Fruit fly (Drosophila melanogaster) whole organism, embryonic: Measurements from ENCODE around the gene Ets97D.

Experiments
- Atf-2 ChIP-seq: fragments of 200-800 bp; sonication (Bioruptor generic); optimal IDR thresholded peaks from 2 replicates; lab custom pipeline; 2016; ENCODE audit warnings: missing biosample characterization, missing genetic modification characterization
- Awh ChIP-seq: fragments of 200-800 bp; sonication (Bioruptor generic); IDR thresholded peaks from 2 replicates; pipeline ENCODE4, ENCODE4 v1.3.6; 2022; ENCODE audit warnings: missing biosample characterization, missing genetic modification characterization
- C15 ChIP-seq: fragments of 200-800 bp; sonication (Bioruptor generic); IDR thresholded peaks from 3 replicates; pipeline ENCODE4 v1.3.6; 2022; ENCODE audit warnings: missing biosample characterization, missing genetic modification characterization
- CG1024 ChIP-seq: fragments of 200-800 bp; sonication (Bioruptor generic); IDR thresholded peaks from 2 replicates; pipeline ENCODE4 v1.3.6; 2022; ENCODE audit warnings: missing biosample characterization, missing genetic modification characterization
- CG10321 ChIP-seq: fragments of 200-800 bp; sonication (Bioruptor generic); IDR thresholded peaks from 2 replicates; pipeline ENCODE4 v1.3.6; 2022; ENCODE audit warnings: missing biosample characterization, missing genetic modification characterization
- CG10959 ChIP-seq: fragments of 200-800 bp; sonication (Bioruptor generic); IDR thresholded peaks from 2 replicates; pipeline ENCODE4 v1.3.6; 2022; ENCODE audit warnings: missing biosample characterization, missing genetic modification characterization
- CG13775 ChIP-seq: fragments of 200-800 bp; sonication (Bioruptor generic); optimal IDR thresholded peaks from 3 replicates; lab custom pipeline; 2017; ENCODE audit warnings: missing biosample characterization, mild to moderate bottlenecking, missing genetic modification characterization
- CG14965 ChIP-seq: fragments of 200-800 bp; sonication (Bioruptor generic); optimal IDR thresholded peaks from 2 replicates; lab custom pipeline; 2016; ENCODE audit warnings: missing biosample characterization, missing genetic modification characterization, borderline replicate concordance
- CG15479 ChIP-seq: fragments of 200-800 bp; sonication (Bioruptor generic); optimal IDR thresholded peaks from 3 replicates; lab custom pipeline; 2019; ENCODE audit warnings: missing biosample characterization, mild to moderate bottlenecking, missing genetic modification characterization, moderate library complexity
- CG15696 ChIP-seq: fragments of 200-800 bp; sonication (Bioruptor generic); optimal IDR thresholded peaks from 2 replicates; lab custom pipeline; 2019; ENCODE audit warnings: missing biosample characterization, mild to moderate bottlenecking, missing genetic modification characterization, moderate library complexity
- CG17385 ChIP-seq: fragments of 200-800 bp; sonication (Bioruptor generic); optimal IDR thresholded peaks from 3 replicates; lab custom pipeline; 2018; ENCODE audit warnings: missing biosample characterization, mild to moderate bottlenecking, missing genetic modification characterization
- CG18262 ChIP-seq: fragments of 200-800 bp; optimal IDR thresholded peaks from 3 replicates; lab custom pipeline; 2019; ENCODE audit warnings: missing biosample characterization, mild to moderate bottlenecking, missing genetic modification characterization, moderate library complexity
- CG18619 ChIP-seq: fragments of 200-800 bp; sonication (Bioruptor generic); optimal IDR thresholded peaks from 3 replicates; lab custom pipeline; 2017; ENCODE audit warnings: missing biosample characterization, mild to moderate bottlenecking, missing genetic modification characterization
- CG2875 ChIP-seq: fragments of 200-800 bp; sonication (Bioruptor generic); optimal IDR thresholded peaks from 2 replicates; lab custom pipeline; 2017; ENCODE audit warnings: missing biosample characterization, mild to moderate bottlenecking, missing genetic modification characterization, missing genetic modification reagents
- CG34224 ChIP-seq: fragments of 200-800 bp; sonication (Bioruptor generic); IDR thresholded peaks from 3 replicates; pipeline ENCODE4 v1.3.6; 2022; ENCODE audit warnings: missing biosample characterization, missing genetic modification characterization; ENCODE audit not compliant: partially characterized antibody
- CG3847 ChIP-seq: fragments of 200-800 bp; sonication (Bioruptor generic); IDR thresholded peaks from 2 replicates; pipeline ENCODE4 v1.3.6; 2022; ENCODE audit warnings: missing biosample characterization, missing genetic modification characterization
- CG42726 ChIP-seq: fragments of 200-800 bp; sonication (Bioruptor generic); IDR thresholded peaks from 2 replicates; pipeline ENCODE4 v1.3.6; 2022; ENCODE audit warnings: missing biosample characterization, missing genetic modification characterization; ENCODE audit not compliant: partially characterized antibody
- CG4360 ChIP-seq: fragments of 200-800 bp; sonication (Bioruptor generic); IDR thresholded peaks from 2 replicates; pipeline ENCODE4 v1.3.6; 2022; ENCODE audit warnings: missing biosample characterization, missing genetic modification characterization
- CG4617 ChIP-seq: fragments of 200-800 bp; sonication (Bioruptor generic); optimal IDR thresholded peaks from 3 replicates; lab custom pipeline; 2016; ENCODE audit warnings: missing biosample characterization, missing genetic modification characterization, borderline replicate concordance
- CG4707 ChIP-seq: fragments of 200-800 bp; sonication (Bioruptor generic); optimal IDR thresholded peaks from 2 replicates; lab custom pipeline; 2018; ENCODE audit warnings: missing biosample characterization, mild to moderate bottlenecking, missing genetic modification characterization, moderate library complexity
- CG6175 ChIP-seq: fragments of 200-800 bp; sonication (Bioruptor generic); IDR thresholded peaks from 3 replicates; pipeline ENCODE4 v1.3.6; 2022; ENCODE audit warnings: missing biosample characterization, missing genetic modification characterization
- CG6272 ChIP-seq: fragments of 200-800 bp; sonication (Bioruptor generic); IDR thresholded peaks from 2 replicates; pipeline ENCODE4 v1.3.6; 2022; ENCODE audit warnings: missing biosample characterization, missing genetic modification characterization
- CG7271 ChIP-seq: fragments of 200-800 bp; sonication (Bioruptor generic); optimal IDR thresholded peaks from 2 replicates; lab custom pipeline; 2018; ENCODE audit warnings: missing biosample characterization, mild to moderate bottlenecking, missing genetic modification characterization, moderate library complexity
- CG7372 ChIP-seq: fragments of 200-800 bp; sonication (Bioruptor generic); IDR thresholded peaks from 2 replicates; pipeline ENCODE4 v1.3.6; 2022; ENCODE audit warnings: missing biosample characterization, missing genetic modification characterization
- CG8478 ChIP-seq: fragments of >200 bp; optimal IDR thresholded peaks from 2 replicates; lab custom pipeline; 2018
- CG9609 ChIP-seq: fragments of 200-800 bp; sonication (Bioruptor generic); optimal IDR thresholded peaks from 3 replicates; lab custom pipeline; 2016; ENCODE audit warnings: missing biosample characterization, missing genetic modification characterization
- Dad ChIP-seq: fragments of 200-800 bp; sonication (Bioruptor generic); optimal IDR thresholded peaks from 3 replicates; lab custom pipeline; 2016; ENCODE audit warnings: missing biosample characterization, missing genetic modification characterization
- Dp ChIP-seq: fragments of 200-800 bp; sonication (Bioruptor generic); optimal IDR thresholded peaks from 2 replicates; lab custom pipeline; 2018; ENCODE audit warnings: missing biosample characterization, mild to moderate bottlenecking, missing genetic modification characterization, moderate library complexity
- E2f1 ChIP-seq: fragments of 200-800 bp; sonication (Bioruptor generic); IDR thresholded peaks from 2 replicates; pipeline ENCODE4 v1.3.6; 2022; ENCODE audit warnings: missing biosample characterization, missing genetic modification characterization
- H15 ChIP-seq: fragments of 200-800 bp; sonication (Bioruptor generic); IDR thresholded peaks from 3 replicates; pipeline ENCODE4 v1.3.6; 2022; ENCODE audit warnings: missing biosample characterization, missing genetic modification characterization
- Meics ChIP-seq: fragments of 200-800 bp; sonication (Bioruptor generic); optimal IDR thresholded peaks from 2 replicates; lab custom pipeline; 2017; ENCODE audit warnings: missing biosample characterization, mild to moderate bottlenecking, missing genetic modification characterization
- Oaz ChIP-seq: fragments of 200-800 bp; sonication (Bioruptor generic); IDR thresholded peaks from 2 replicates; pipeline ENCODE4 v1.3.6; 2022; ENCODE audit warnings: missing biosample characterization, missing genetic modification characterization
- TFAM ChIP-seq: fragments of 200-800 bp; sonication (Bioruptor generic); optimal IDR thresholded peaks from 2 replicates; lab custom pipeline; 2017; ENCODE audit warnings: missing biosample characterization, missing genetic modification characterization, inconsistent platforms
- Trl ChIP-seq, 3 experiments: fragments of >200 bp in 2 of 3; fragments of 200-800 bp in 1 of 3; sonication (Bioruptor generic) in 1 of 3; optimal IDR thresholded peaks; 2 replicates in 1 of 3; 3 replicates in 2 of 3; lab custom pipeline; 2016 to 2017; ENCODE audit warnings: missing biosample characterization in 1 of 3, missing genetic modification characterization in 1 of 3
- ap ChIP-seq: fragments of 200-800 bp; sonication (Bioruptor generic); IDR thresholded peaks from 2 replicates; pipeline ENCODE4 v1.3.6; 2022; ENCODE audit warnings: missing biosample characterization, missing genetic modification characterization
- ase ChIP-seq: fragments of 200-800 bp; sonication (Bioruptor generic); IDR thresholded peaks from 3 replicates; pipeline ENCODE4 v1.3.6; 2022; ENCODE audit warnings: missing biosample characterization, missing genetic modification characterization
- bab2 ChIP-seq: fragments of 200-800 bp; sonication (Bioruptor generic); optimal IDR thresholded peaks from 2 replicates; lab custom pipeline; 2016; ENCODE audit warnings: missing biosample characterization, missing genetic modification characterization
- bbx ChIP-seq: fragments of 200-800 bp; sonication (Bioruptor generic); IDR thresholded peaks from 2 replicates; pipeline ENCODE4 v1.3.6; 2022; ENCODE audit warnings: missing biosample characterization, missing genetic modification characterization; ENCODE audit not compliant: partially characterized antibody
- ci ChIP-seq: fragments of 200-800 bp; sonication (Bioruptor generic); IDR thresholded peaks from 3 replicates; pipeline ENCODE4 v1.3.6; 2022; ENCODE audit warnings: missing biosample characterization, missing genetic modification characterization
- crol ChIP-seq: fragments of 200-800 bp; sonication (Bioruptor generic); IDR thresholded peaks from 2 replicates; pipeline ENCODE4 v1.3.6; 2022; ENCODE audit warnings: missing biosample characterization, missing genetic modification characterization
- fu2 ChIP-seq: fragments of 200-800 bp; sonication (Bioruptor generic); optimal IDR thresholded peaks from 2 replicates; lab custom pipeline; 2016; ENCODE audit warnings: missing biosample characterization, missing genetic modification characterization
- kni ChIP-seq: fragments of 200-800 bp; sonication (Bioruptor generic); optimal IDR thresholded peaks from 3 replicates; lab custom pipeline; 2017; ENCODE audit warnings: mild to moderate bottlenecking, missing biosample characterization, missing genetic modification reagents, missing genetic modification characterization
- lola ChIP-seq, 3 experiments: fragments of >200 bp in 2 of 3; fragments of 200-800 bp in 1 of 3; sonication (Bioruptor generic) in 1 of 3; optimal IDR thresholded peaks; 2 replicates each; lab custom pipeline; 2017 to 2019; ENCODE audit warnings: missing biosample characterization in 3 of 3, missing genetic modification characterization in 3 of 3, mild to moderate bottlenecking in 1 of 3, moderate library complexity in 1 of 3
- maf-S ChIP-seq: fragments of 200-800 bp; sonication (Bioruptor generic); optimal IDR thresholded peaks from 2 replicates; lab custom pipeline; 2016; ENCODE audit warnings: missing biosample characterization, missing genetic modification characterization
- mirr ChIP-seq: fragments of 200-800 bp; sonication (Bioruptor generic); optimal IDR thresholded peaks from 3 replicates; lab custom pipeline; 2018; ENCODE audit warnings: missing biosample characterization, mild to moderate bottlenecking, missing genetic modification characterization
- slp2 ChIP-seq: fragments of 200-800 bp; sonication (Bioruptor generic); optimal IDR thresholded peaks from 2 replicates; lab custom pipeline; 2016; ENCODE audit warnings: missing biosample characterization, missing genetic modification characterization
- tio ChIP-seq: fragments of 200-800 bp; sonication (Bioruptor generic); optimal IDR thresholded peaks from 2 replicates; lab custom pipeline; 2017; ENCODE audit warnings: missing biosample characterization, missing genetic modification characterization, inconsistent platforms
- tna ChIP-seq: fragments of 200-800 bp; sonication (Bioruptor generic); IDR thresholded peaks from 2 replicates; pipeline ENCODE4 v1.3.6; 2022; ENCODE audit warnings: missing biosample characterization, missing genetic modification characterization; ENCODE audit not compliant: partially characterized antibody
- tup ChIP-seq: fragments of 200-800 bp; sonication (Bioruptor generic); optimal IDR thresholded peaks from 2 replicates; lab custom pipeline; 2016; ENCODE audit warnings: missing biosample characterization, mild to moderate bottlenecking, missing genetic modification characterization, moderate library complexity

Gene Ets97D

dm6 chr3R:26875544-26876027 lies 37.1 kb downstream of the Ets97D start, which contains the start of gene Rb97D (continued):
- peak; percentile 79 for TF ChIP-seq Meics
- TF ChIP-seq CG18619 (GFP tag; lab: Kevin White, UChicago): peak; percentile 68
- TF ChIP-seq ci: peak; percentile 87
- 0 out of 2 replicates have a peak, but pooled peaks have one; percentile 25 for TF ChIP-seq CG10959 (GFP tag; lab: Robert Waterston, UW)
- TF ChIP-seq CG3847 (GFP tag; lab: Robert Waterston, UW): peak; percentile 74
- peak; percentile 70 for TF ChIP-seq bab2
- TF ChIP-seq CG4360 (GFP tag; lab: Robert Waterston, UW): no peak; the same call in 1 of the 2 replicates
- TF ChIP-seq CG42726 (GFP tag; lab: Robert Waterston, UW): peak; percentile 38; the same call in 1 of the 2 replicates
- TF ChIP-seq CG8478 (lab: Kevin White, UChicago): no peak
- no peak for TF ChIP-seq CG14965 (GFP tag; lab: Kevin White, UChicago)
- TF ChIP-seq ase (GFP tag; lab: Robert Waterston, UW): peak; percentile 55; the same call in 2 of the 3 replicates
- TF ChIP-seq CG7372 (GFP tag; lab: Robert Waterston, UW): 0 out of 2 replicates have a peak, but pooled peaks have one; percentile 6
- no peak for TF ChIP-seq CG4707 (GFP tag; lab: Kevin White, UChicago)
- peak; percentile 32 for TF ChIP-seq slp2 (GFP tag; lab: Kevin White, UChicago)
- TF ChIP-seq crol: peak; percentile 16; the same call in 1 of the 2 replicates
- TF ChIP-seq CG17385: peak; percentile 66
- TF ChIP-seq Trl (optimal IDR thresholded peaks at IDR 0.05; lab: Kevin White, UChicago): no peak
- peak; percentile 81 for TF ChIP-seq Trl (GFP tag; optimal IDR thresholded peaks at IDR 0.05; lab: Kevin White, UChicago)
- no peak for TF ChIP-seq Oaz (GFP tag; lab: Robert Waterston, UW)
- TF ChIP-seq Dad (GFP tag; lab: Kevin White, UChicago): peak; percentile 47
- no peak for TF ChIP-seq CG7271 (tag; lab: Kevin White, UChicago)
- TF ChIP-seq Atf-2 (GFP tag; lab: Kevin White, UChicago): peak; percentile 32
- peak; percentile 62 for TF ChIP-seq CG18262 (tag; lab: Kevin White, UChicago)
- peak in 1 of 3 experiments; percentile 73 for TF ChIP-seq lola (GFP tag; optimal IDR thresholded peaks at IDR 0.05; lab: Kevin White, UChicago)
- no peak for TF ChIP-seq TFAM (GFP tag; lab: Kevin White, UChicago)
- peak; percentile 16 for TF ChIP-seq CG2875 (GFP tag; lab: Kevin White, UChicago)
- peak; percentile 75 for TF ChIP-seq CG15696 (tag; lab: Kevin White, UChicago)
- peak; percentile 70 for TF ChIP-seq CG6272
- no peak for TF ChIP-seq CG10321 (GFP tag; lab: Robert Waterston, UW)
- TF ChIP-seq CG34224: peak; percentile 90
- no peak for TF ChIP-seq tna (GFP tag; lab: Robert Waterston, UW)
- peak; percentile 67 for TF ChIP-seq CG4617 (GFP tag; lab: Kevin White, UChicago)
- TF ChIP-seq tup (GFP tag; lab: Kevin White, UChicago): peak; percentile 3
- peak; percentile 54; the same call in 1 of the 2 replicates for TF ChIP-seq E2f1
- TF ChIP-seq fu2 (GFP tag; lab: Kevin White, UChicago): peak; percentile 43
- no peak for TF ChIP-seq CG15479 (GFP tag; lab: Kevin White, UChicago)
- no peak for TF ChIP-seq tio
- peak; percentile 41; the same call in 1 of the 2 replicates for TF ChIP-seq CG1024 (GFP tag; lab: Robert Waterston, UW)
- peak; percentile 59; the same call in 2 of the 3 replicates for TF ChIP-seq CG6175 (GFP tag; lab: Robert Waterston, UW)
- TF ChIP-seq bbx (GFP tag; lab: Robert Waterston, UW): peak; percentile 85
- no peak for TF ChIP-seq ap
- no peak for TF ChIP-seq mirr (GFP tag; lab: Kevin White, UChicago)
- TF ChIP-seq maf-S (GFP tag; lab: Kevin White, UChicago): peak; percentile 48
- no peak for TF ChIP-seq Dp
- peak; percentile 43; the same call in 1 of the 2 replicates for TF ChIP-seq Awh (GFP tag; lab: Robert Waterston, UW)
- peak; percentile 44 for TF ChIP-seq CG13775 (GFP tag; lab: Kevin White, UChicago)
- TF ChIP-seq CG9609 (GFP tag; lab: Kevin White, UChicago): peak; percentile 52
- peak; percentile 59; the same call in 1 of the 3 replicates for TF ChIP-seq H15
- TF ChIP-seq C15 (GFP tag; lab: Robert Waterston, UW): 0 out of 3 replicates have a peak, but pooled peaks have one; percentile 5
- peak; percentile 2 for TF ChIP-seq kni (GFP tag; lab: Kevin White, UChicago)
